Worm (Caenorhabditis elegans) whole organism, L3 larva: ENCODE data around the gene nsph-4.1.

Experiments
- egl-5 ChIP-seq: fragments of 150-350 bp; optimal IDR thresholded peaks from 2 replicates; lab custom pipeline; 2017; ENCODE audit warnings: missing biosample characterization, missing genetic modification reagents, missing genetic modification characterization, inconsistent platforms
- fkh-10 ChIP-seq: sonication (generic microtip); optimal IDR thresholded peaks from 2 replicates; lab custom pipeline; 2017; ENCODE audit warnings: missing biosample characterization, missing genetic modification reagents, missing genetic modification characterization
- nhr-28 ChIP-seq: fragments of 150-350 bp; optimal IDR thresholded peaks from 2 replicates; lab custom pipeline; 2014; ENCODE audit warnings: missing biosample characterization, missing genetic modification characterization

DNA sequence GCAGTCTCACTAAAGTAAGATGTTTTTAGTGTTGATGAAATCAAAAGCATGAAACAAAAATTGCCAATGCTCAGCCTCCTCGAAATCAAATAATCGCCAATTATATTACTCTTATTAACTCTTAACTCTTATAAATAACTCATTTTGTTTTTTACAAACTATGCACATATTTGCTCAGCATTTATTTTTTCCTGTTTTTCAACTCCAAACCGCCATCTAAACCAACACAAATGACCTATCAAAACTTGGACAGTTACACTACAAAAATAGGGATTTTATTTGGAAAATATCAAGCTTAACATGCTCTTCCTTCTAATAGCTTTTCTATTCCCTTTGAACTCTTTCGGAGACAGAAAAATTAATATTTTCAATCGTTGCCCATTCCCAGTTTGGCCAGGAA is 2.0 kb downstream of the nsph-4.1 start, which contains the start of gene thn-6:
- TF ChIP-seq nhr-28 (tag; lab: Kevin White, UChicago): no peak
- no peak for TF ChIP-seq egl-5 (tag; lab: Kevin White, UChicago)
- TF ChIP-seq fkh-10: no peak
